Fruit fly (Drosophila melanogaster) whole organism, embryonic: Measurements from ENCODE around the gene InR.

Experiments
- Asciz ChIP-seq: fragments of 200-800 bp; sonication (Bioruptor generic); optimal IDR thresholded peaks from 2 replicates; lab custom pipeline; 2017; ENCODE audit warnings: missing biosample characterization, mild to moderate bottlenecking, missing genetic modification characterization, missing genetic modification reagents
- BEAF-32 ChIP-seq: fragments of 200-800 bp; sonication (Bioruptor generic); optimal IDR thresholded peaks from 3 replicates; lab custom pipeline; 2017; ENCODE audit warnings: missing biosample characterization, missing genetic modification characterization, mild to moderate bottlenecking, moderate library complexity, missing genetic modification reagents
- CG10209 ChIP-seq: fragments of 200-800 bp; sonication (Bioruptor generic); optimal IDR thresholded peaks from 3 replicates; lab custom pipeline; 2017; ENCODE audit warnings: missing biosample characterization, mild to moderate bottlenecking, missing genetic modification characterization, missing genetic modification reagents
- CG10267 ChIP-seq: fragments of 200-800 bp; sonication (Bioruptor generic); optimal IDR thresholded peaks from 2 replicates; lab custom pipeline; 2018; ENCODE audit warnings: missing biosample characterization, mild to moderate bottlenecking, missing genetic modification characterization, moderate library complexity
- CG10462 ChIP-seq: fragments of 200-800 bp; sonication (Bioruptor generic); optimal IDR thresholded peaks from 2 replicates; lab custom pipeline; 2016; ENCODE audit warnings: missing biosample characterization, missing genetic modification characterization
- CG11560 ChIP-seq: fragments of 200-800 bp; sonication (Bioruptor generic); IDR thresholded peaks from 3 replicates; pipeline ENCODE4 v1.3.6; 2022; ENCODE audit warnings: missing biosample characterization, missing genetic modification characterization
- CG12219 ChIP-seq: fragments of 200-800 bp; sonication (Bioruptor generic); optimal IDR thresholded peaks from 3 replicates; lab custom pipeline; 2018; ENCODE audit warnings: missing biosample characterization, mild to moderate bottlenecking, missing genetic modification characterization
- CG12769 ChIP-seq: fragments of 200-800 bp; sonication (Bioruptor generic); optimal IDR thresholded peaks from 2 replicates; lab custom pipeline; 2019; ENCODE audit warnings: missing biosample characterization, mild to moderate bottlenecking, missing genetic modification characterization, moderate library complexity
- CG13624 ChIP-seq: fragments of 200-800 bp; sonication (Bioruptor generic); optimal IDR thresholded peaks from 2 replicates; lab custom pipeline; 2016; ENCODE audit warnings: missing biosample characterization, missing genetic modification characterization
- CG14441 ChIP-seq: fragments of 200-800 bp; sonication (Bioruptor generic); IDR thresholded peaks from 2 replicates; pipeline ENCODE4 v1.3.6; 2022; ENCODE audit warnings: missing biosample characterization, missing genetic modification characterization
- CG15011 ChIP-seq: fragments of 200-800 bp; sonication (Bioruptor generic); optimal IDR thresholded peaks from 3 replicates; lab custom pipeline; 2018; ENCODE audit warnings: missing biosample characterization, mild to moderate bottlenecking, missing genetic modification characterization
- CG1792 ChIP-seq: fragments of 200-800 bp; sonication (Bioruptor generic); optimal IDR thresholded peaks from 2 replicates; lab custom pipeline; 2016; ENCODE audit warnings: missing biosample characterization, missing genetic modification characterization
- CG3995 ChIP-seq: fragments of 200-800 bp; sonication (Bioruptor generic); optimal IDR thresholded peaks from 3 replicates; lab custom pipeline; 2016; ENCODE audit warnings: missing biosample characterization, missing genetic modification characterization
- CG42726 ChIP-seq: fragments of 200-800 bp; sonication (Bioruptor generic); IDR thresholded peaks from 2 replicates; pipeline ENCODE4 v1.3.6; 2022; ENCODE audit warnings: missing biosample characterization, missing genetic modification characterization; ENCODE audit not compliant: partially characterized antibody
- CG6254 ChIP-seq: fragments of 200-800 bp; sonication (Bioruptor generic); optimal IDR thresholded peaks from 3 replicates; lab custom pipeline; 2017; ENCODE audit warnings: mild to moderate bottlenecking, missing biosample characterization, missing genetic modification reagents, missing genetic modification characterization
- CG6683 ChIP-seq: fragments of 200-800 bp; sonication (Bioruptor generic); optimal IDR thresholded peaks from 2 replicates; lab custom pipeline; 2017; ENCODE audit warnings: missing biosample characterization, mild to moderate bottlenecking, missing genetic modification characterization, missing genetic modification reagents
- CG8478 ChIP-seq: fragments of >200 bp; optimal IDR thresholded peaks from 2 replicates; lab custom pipeline; 2018
- CG8924 ChIP-seq: fragments of 200-800 bp; optimal IDR thresholded peaks from 3 replicates; lab custom pipeline; 2019; ENCODE audit warnings: missing biosample characterization, mild to moderate bottlenecking, missing genetic modification characterization, moderate library complexity
- CG9797 ChIP-seq: fragments of 200-800 bp; sonication (Bioruptor generic); optimal IDR thresholded peaks from 3 replicates; lab custom pipeline; 2018; ENCODE audit warnings: missing biosample characterization, mild to moderate bottlenecking, missing genetic modification characterization
- D19A ChIP-seq: fragments of 200-800 bp; optimal IDR thresholded peaks from 3 replicates; lab custom pipeline; 2019; ENCODE audit warnings: missing biosample characterization, mild to moderate bottlenecking, missing genetic modification characterization, moderate library complexity
- Dfd ChIP-seq, 2 experiments: fragments of >200 bp; optimal IDR thresholded peaks; 2 replicates each; lab custom pipeline; 2017; ENCODE audit warnings: missing biosample characterization in 2 of 2, missing genetic modification characterization in 2 of 2
- E2f1 ChIP-seq: fragments of 200-800 bp; sonication (Bioruptor generic); IDR thresholded peaks from 2 replicates; pipeline ENCODE4 v1.3.6; 2022; ENCODE audit warnings: missing biosample characterization, missing genetic modification characterization
- Hand ChIP-seq: fragments of 200-800 bp; sonication (Bioruptor generic); optimal IDR thresholded peaks from 2 replicates; lab custom pipeline; 2017; ENCODE audit warnings: mild to moderate bottlenecking, missing biosample characterization, missing genetic modification reagents, missing genetic modification characterization
- Hr39 ChIP-seq: fragments of >200 bp; optimal IDR thresholded peaks from 2 replicates; lab custom pipeline; 2017
- Kr ChIP-seq: fragments of 200-800 bp; sonication (Bioruptor generic); optimal IDR thresholded peaks from 2 replicates; lab custom pipeline; 2017; ENCODE audit warnings: missing biosample characterization, mild to moderate bottlenecking, missing genetic modification characterization
- Meics ChIP-seq: fragments of 200-800 bp; sonication (Bioruptor generic); optimal IDR thresholded peaks from 2 replicates; lab custom pipeline; 2017; ENCODE audit warnings: missing biosample characterization, mild to moderate bottlenecking, missing genetic modification characterization
- NK7.1 ChIP-seq: fragments of 200-800 bp; sonication (Bioruptor generic); optimal IDR thresholded peaks from 3 replicates; lab custom pipeline; 2016; ENCODE audit warnings: missing biosample characterization, missing genetic modification characterization
- Side ChIP-seq: fragments of 200-800 bp; sonication (Bioruptor generic); optimal IDR thresholded peaks from 2 replicates; lab custom pipeline; 2016; ENCODE audit warnings: missing biosample characterization, missing genetic modification characterization
- Stat92E ChIP-seq, 3 experiments: fragments of >200 bp in 2 of 3; fragments of 200-800 bp in 1 of 3; sonication (Bioruptor generic) in 1 of 3; optimal IDR thresholded peaks; 2 replicates each; lab custom pipeline; 2017 to 2019; ENCODE audit warnings: missing biosample characterization in 3 of 3, missing genetic modification characterization in 3 of 3, mild to moderate bottlenecking in 1 of 3, moderate library complexity in 1 of 3
- al ChIP-seq: fragments of 200-800 bp; sonication (Bioruptor generic); IDR thresholded peaks from 2 replicates; pipeline ENCODE4 v1.3.6; 2022; ENCODE audit warnings: missing biosample characterization, missing genetic modification characterization
- ash1 ChIP-seq: fragments of 200-800 bp; sonication (Bioruptor generic); optimal IDR thresholded peaks from 2 replicates; lab custom pipeline; 2018; ENCODE audit warnings: missing biosample characterization, mild to moderate bottlenecking, missing genetic modification characterization
- crol ChIP-seq: fragments of 200-800 bp; sonication (Bioruptor generic); IDR thresholded peaks from 2 replicates; pipeline ENCODE4 v1.3.6; 2022; ENCODE audit warnings: missing biosample characterization, missing genetic modification characterization
- cwo ChIP-seq: fragments of 200-800 bp; sonication (Bioruptor generic); optimal IDR thresholded peaks from 3 replicates; lab custom pipeline; 2017; ENCODE audit warnings: missing biosample characterization, missing genetic modification characterization, mild to moderate bottlenecking, moderate library complexity, missing genetic modification reagents
- danr ChIP-seq: fragments of 200-800 bp; sonication (Bioruptor generic); IDR thresholded peaks from 2 replicates; pipeline ENCODE4 v1.3.6; 2022; ENCODE audit warnings: missing biosample characterization, missing genetic modification characterization
- eve ChIP-seq, 2 experiments: fragments of >200 bp; optimal IDR thresholded peaks; 2 replicates each; lab custom pipeline; 2017; ENCODE audit warnings: missing biosample characterization in 2 of 2, missing genetic modification characterization in 2 of 2
- ewg ChIP-seq: fragments of 200-800 bp; sonication (Bioruptor generic); optimal IDR thresholded peaks from 3 replicates; lab custom pipeline; 2017; ENCODE audit warnings: mild to moderate bottlenecking, missing biosample characterization, missing genetic modification reagents, missing genetic modification characterization
- fru ChIP-seq: fragments of >200 bp; optimal IDR thresholded peaks from 2 replicates; lab custom pipeline; 2017
- kah ChIP-seq: fragments of 200-800 bp; sonication (Bioruptor generic); optimal IDR thresholded peaks from 2 replicates; lab custom pipeline; 2018; ENCODE audit warnings: missing biosample characterization, mild to moderate bottlenecking, missing genetic modification characterization
- knrl ChIP-seq: fragments of 200-800 bp; sonication (Bioruptor generic); IDR thresholded peaks from 3 replicates; pipeline ENCODE4 v1.3.6; 2022; ENCODE audit warnings: missing biosample characterization, missing genetic modification characterization; ENCODE audit not compliant: partially characterized antibody
- mld ChIP-seq: fragments of 200-800 bp; sonication (Bioruptor generic); IDR thresholded peaks from 3 replicates; pipeline ENCODE4 v1.3.6; 2022; ENCODE audit warnings: missing biosample characterization, missing genetic modification characterization; ENCODE audit not compliant: partially characterized antibody
- nerfin-2 ChIP-seq: fragments of 200-800 bp; sonication (Bioruptor generic); IDR thresholded peaks from 2 replicates; pipeline ENCODE4 v1.3.6; 2022; ENCODE audit warnings: missing biosample characterization, missing genetic modification characterization; ENCODE audit not compliant: partially characterized antibody
- otp ChIP-seq: fragments of 200-800 bp; sonication (Bioruptor generic); IDR thresholded peaks from 3 replicates; pipeline ENCODE4, ENCODE4 v1.3.6; 2022; ENCODE audit warnings: missing biosample characterization, missing genetic modification characterization
- pnt ChIP-seq: fragments of 200-800 bp; sonication (Bioruptor generic); optimal IDR thresholded peaks from 3 replicates; lab custom pipeline; 2016; ENCODE audit warnings: missing biosample characterization, missing genetic modification characterization
- pum ChIP-seq: fragments of 200-800 bp; sonication (Bioruptor generic); optimal IDR thresholded peaks from 2 replicates; lab custom pipeline; 2016; ENCODE audit warnings: missing biosample characterization, missing genetic modification characterization
- shn ChIP-seq: fragments of 200-800 bp; sonication (Bioruptor generic); optimal IDR thresholded peaks from 3 replicates; lab custom pipeline; 2016; ENCODE audit warnings: missing biosample characterization, missing genetic modification characterization
- sr ChIP-seq: fragments of 200-800 bp; sonication (Bioruptor generic); IDR thresholded peaks from 3 replicates; pipeline ENCODE4 v1.3.6; 2022; ENCODE audit warnings: missing biosample characterization, missing genetic modification characterization
- tgo ChIP-seq: fragments of 200-800 bp; sonication (Bioruptor generic); IDR thresholded peaks from 3 replicates; pipeline ENCODE4 v1.3.6; 2022; ENCODE audit warnings: missing biosample characterization, missing genetic modification characterization
- tna ChIP-seq: fragments of 200-800 bp; sonication (Bioruptor generic); IDR thresholded peaks from 2 replicates; pipeline ENCODE4 v1.3.6; 2022; ENCODE audit warnings: missing biosample characterization, missing genetic modification characterization; ENCODE audit not compliant: partially characterized antibody
- twi ChIP-seq: fragments of 200-800 bp; optimal IDR thresholded peaks from 2 replicates; lab custom pipeline; 2019; ENCODE audit warnings: missing biosample characterization, mild to moderate bottlenecking, missing genetic modification characterization, moderate library complexity
- usp ChIP-seq: fragments of >200 bp; optimal IDR thresholded peaks from 2 replicates; lab custom pipeline; 2017; ENCODE audit warnings: missing biosample characterization, missing genetic modification characterization
- vvl ChIP-seq: fragments of 200-800 bp; sonication (Bioruptor generic); IDR thresholded peaks from 2 replicates; pipeline ENCODE4 v1.3.6; 2022; ENCODE audit warnings: missing biosample characterization, missing genetic modification characterization
- z ChIP-seq: fragments of 200-800 bp; sonication (Bioruptor generic); IDR thresholded peaks from 3 replicates; pipeline ENCODE4 v1.3.6; 2022; ENCODE audit warnings: missing biosample characterization, missing genetic modification characterization

The InR gene

dm6 chr3R:21605291-21605898, 13.7 kb downstream of the InR start (continued):
- TF ChIP-seq CG10209 (GFP tag; lab: Kevin White, UChicago) (no peak), al (GFP tag; lab: Robert Waterston, UW) (no peak), pum (GFP tag; lab: Kevin White, UChicago) (no peak), CG6254 (GFP tag; lab: Kevin White, UChicago) (no peak), NK7.1 (GFP tag; lab: Kevin White, UChicago) (no peak), Asciz (GFP tag; lab: Kevin White, UChicago) (no peak), CG11560 (tag; lab: Robert Waterston, UW) (no peak), tgo (GFP tag; lab: Robert Waterston, UW) (no peak), Kr (peak; percentile 76), fru (lab: Kevin White, UChicago) (no peak), knrl (GFP tag; lab: Robert Waterston, UW) (no peak), Meics (no peak), cwo (no peak), mld (GFP tag; lab: Robert Waterston, UW) (no peak), Stat92E (GFP tag; optimal IDR thresholded peaks at IDR 0.05; lab: Kevin White, UChicago) (peak in 1 of 3 experiments; percentile 14), CG6683 (GFP tag; lab: Kevin White, UChicago) (no peak), CG9797 (no peak), z (GFP tag; lab: Robert Waterston, UW) (no peak), crol (GFP tag; lab: Robert Waterston, UW) (no peak), ash1 (GFP tag; lab: Kevin White, UChicago) (no peak), CG42726 (GFP tag; lab: Robert Waterston, UW) (no peak), CG14441 (no peak), pnt (GFP tag; lab: Kevin White, UChicago) (no peak), CG12769 (tag; lab: Kevin White, UChicago) (no peak), kah (no peak), ewg (GFP tag; lab: Kevin White, UChicago) (peak; percentile 95), usp (peak; percentile 16), BEAF-32 (GFP tag; lab: Kevin White, UChicago) (no peak), twi (tag; lab: Kevin White, UChicago) (peak; percentile 63), tna (GFP tag; lab: Robert Waterston, UW) (no peak), eve (GFP tag; optimal IDR thresholded peaks at IDR 0.05; lab: Kevin White, UChicago) (no peak), sr (no peak), Hand (no peak), Dfd (GFP tag; optimal IDR thresholded peaks at IDR 0.05; lab: Kevin White, UChicago) (no peak), E2f1 (no peak), vvl (no peak), CG10462 (no peak), CG3995 (GFP tag; lab: Kevin White, UChicago) (no peak), Side (GFP tag; lab: Kevin White, UChicago) (peak; percentile 9), nerfin-2 (GFP tag; lab: Robert Waterston, UW) (no peak), Hr39 (lab: Kevin White, UChicago) (no peak), CG10267 (tag; lab: Kevin White, UChicago) (no peak), CG8924 (peak; percentile 73), CG1792 (GFP tag; lab: Kevin White, UChicago) (no peak), D19A (tag; lab: Kevin White, UChicago) (no peak), otp (GFP tag; lab: Robert Waterston, UW) (no peak), shn (GFP tag; lab: Kevin White, UChicago) (no peak), CG13624 (peak; percentile 20), CG15011 (GFP tag; lab: Kevin White, UChicago) (no peak), CG8478 (lab: Kevin White, UChicago) (peak; percentile 85), CG12219 (GFP tag; lab: Kevin White, UChicago) (no peak), danr (GFP tag; lab: Robert Waterston, UW) (no peak)
